Fruit fly (Drosophila melanogaster): ENCODE measurements around the gene CG4278.

DNA sequence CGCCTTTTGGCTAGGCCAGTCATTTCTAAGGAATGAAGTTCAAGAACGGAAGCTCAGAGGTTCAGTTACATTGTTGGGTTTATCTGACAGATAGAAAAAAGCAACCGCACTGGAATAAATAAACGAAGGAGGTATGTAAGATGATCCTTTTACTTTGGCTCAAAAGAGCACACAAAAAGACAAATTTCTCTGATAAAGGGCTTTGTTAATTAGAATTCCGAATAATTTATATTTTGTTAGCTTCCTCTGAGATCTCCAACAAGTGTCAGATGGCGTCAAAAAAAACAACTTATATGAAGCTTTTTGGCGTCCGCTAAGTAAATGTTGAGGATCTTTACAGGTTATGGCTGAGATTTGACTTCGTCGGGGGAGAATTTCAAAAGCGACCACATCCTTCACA is 10.9 kb downstream of the CG4278 start, which contains the start of gene CG31817:
- TF ChIP-seq CG6808 (GFP tag; optimal IDR thresholded peaks at IDR 0.05) = no peak
- no peak for TF ChIP-seq CG34406 (GFP tag; optimal IDR thresholded peaks at IDR 0.05)
- no peak for TF ChIP-seq Gug (GFP tag; IDR thresholded peaks at IDR 0.05)
- no peak for TF ChIP-seq OdsH (GFP tag; optimal IDR thresholded peaks at IDR 0.05)
- no peak for TF ChIP-seq CG10631 (GFP tag; optimal IDR thresholded peaks at IDR 0.05)

Data from whole organism, prepupa.